Worm (Caenorhabditis elegans): ENCODE data around the gene F17A9.4.

The F17A9.4 gene

DNA sequence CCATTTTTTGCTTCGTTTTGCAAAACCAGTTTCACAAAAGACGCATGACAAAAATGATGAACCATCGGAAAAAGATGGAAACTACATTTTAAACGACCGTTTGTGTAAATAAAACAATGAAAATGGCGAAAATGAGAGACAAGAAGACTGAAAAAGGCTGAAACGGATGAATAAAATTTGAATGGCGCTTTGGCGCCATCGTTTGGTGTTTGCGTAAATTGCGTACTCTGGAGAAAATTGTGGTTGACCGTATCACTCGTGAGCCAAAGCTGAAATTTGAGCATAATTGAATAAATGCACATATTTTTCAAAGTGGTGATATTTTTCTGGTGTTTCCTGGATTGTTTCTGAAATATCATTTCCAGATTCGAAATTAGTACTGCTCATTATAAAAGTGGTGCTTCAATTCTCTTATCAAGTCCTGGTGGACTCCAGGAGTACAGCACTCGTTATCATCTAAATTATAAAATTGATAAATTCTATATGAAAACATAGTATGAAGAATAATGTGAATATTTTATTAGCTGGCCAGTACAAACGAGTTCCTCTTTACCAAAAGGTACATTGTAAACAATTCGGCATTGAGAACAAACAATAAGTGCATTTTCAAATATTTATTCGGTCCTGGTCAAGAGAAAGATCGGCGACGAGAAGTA is 9.1 kb downstream of the F17A9.4 start:
- TF ChIP-seq efl-1 (GFP tag; optimal IDR thresholded peaks at IDR 0.05) (peak; percentile 89), fkh-3 (tag; optimal IDR thresholded peaks at IDR 0.05) (no peak), madf-6 (GFP tag; IDR thresholded peaks at IDR 0.05) (peak; percentile 48; the same call in 1 of the 2 replicates), T07F8.4 (tag; optimal IDR thresholded peaks at IDR 0.05) (no peak), Y79H2A.3 (GFP tag; conservative IDR thresholded peaks at IDR 0.05) (no peak), ceh-91 (GFP tag; IDR thresholded peaks at IDR 0.05) (0 out of 2 replicates have a peak, but pooled peaks have one; percentile 18), B0035.1 (tag; optimal IDR thresholded peaks at IDR 0.05) (no peak), madf-8 (GFP tag; conservative IDR thresholded peaks at IDR 0.05) (peak; percentile 29; the same call in 1 of the 2 replicates), athp-1 (tag; optimal IDR thresholded peaks at IDR 0.05) (no peak), dpl-1 (GFP tag; optimal IDR thresholded peaks at IDR 0.05) (peak; percentile 54), gei-17 (GFP tag; optimal IDR thresholded peaks at IDR 0.05) (no peak), F33H1.4 (GFP tag; IDR thresholded peaks at IDR 0.05) (0 out of 2 replicates have a peak, but pooled peaks have one; percentile 19), B0019.2 (GFP tag; conservative IDR thresholded peaks at IDR 0.05) (no peak), D2030.7 (GFP tag; IDR thresholded peaks at IDR 0.05) (peak; percentile 39; the same call in 1 of the 2 replicates), lin-54 (GFP tag; optimal IDR thresholded peaks at IDR 0.05) (peak; percentile 19), lsl-1 (GFP tag; optimal IDR thresholded peaks at IDR 0.05) (peak; percentile 57), aptf-2 (GFP tag; conservative IDR thresholded peaks at IDR 0.05) (no peak)

DNA sequence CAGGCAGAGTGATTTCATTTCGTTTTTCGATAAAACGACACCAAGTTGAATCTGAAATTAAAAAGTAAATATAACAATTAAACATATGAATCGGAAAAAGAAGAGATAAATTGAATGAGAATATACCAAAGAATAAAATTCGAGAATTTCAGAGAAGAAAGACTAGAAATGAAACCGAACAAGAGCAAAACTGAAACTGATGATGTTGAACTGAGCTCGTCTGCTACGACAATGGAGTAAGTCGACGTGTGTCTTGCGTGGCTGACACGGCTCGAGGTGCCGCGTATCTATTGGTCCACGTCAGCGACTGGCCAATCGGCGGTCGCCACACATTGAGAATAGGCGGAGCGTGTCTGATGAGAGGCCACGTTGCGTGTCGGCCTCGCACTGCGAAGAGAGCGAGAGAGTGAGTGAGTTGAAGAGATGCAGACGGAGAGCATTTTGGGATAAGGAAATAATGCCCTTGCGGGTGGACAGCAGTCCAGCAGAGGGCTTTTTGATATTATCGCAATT is 9.9 kb downstream of the F17A9.4 start, which contains the start of gene crt-1:
Gene crt-1 (minus strand): TSS at position 51 of the 513 bp plus-strand sequence.
- TF ChIP-seq lin-35 (GFP tag; optimal IDR thresholded peaks at IDR 0.05), result peak in 1 of 3 experiments; percentile 78
- TF ChIP-seq aptf-2 (GFP tag; conservative IDR thresholded peaks at IDR 0.05), result no peak
- TF ChIP-seq madf-8 (GFP tag; conservative IDR thresholded peaks at IDR 0.05), result no peak
- no peak for TF ChIP-seq lag-1 (GFP tag; IDR thresholded peaks at IDR 0.05)
- TF ChIP-seq Y56A3A.18 (GFP tag; IDR thresholded peaks at IDR 0.05), result 0 out of 2 replicates have a peak, but pooled peaks have one; percentile 64
- TF ChIP-seq B0336.3 (GFP tag; IDR thresholded peaks at IDR 0.05), result peak; percentile 90
- TF ChIP-seq Y53G8AR.9 (GFP tag; conservative IDR thresholded peaks at IDR 0.05), result peak; percentile 77
- no peak; the same call in 1 of the 2 replicates for TF ChIP-seq madf-6 (GFP tag; IDR thresholded peaks at IDR 0.05)
- no peak for TF ChIP-seq B0035.1 (tag; optimal IDR thresholded peaks at IDR 0.05)
- TF ChIP-seq lin-26 (GFP tag; IDR thresholded peaks at IDR 0.05), result peak; percentile 65; the same call in 1 of the 2 replicates
- TF ChIP-seq lin-40 (tag; optimal IDR thresholded peaks at IDR 0.05), result peak; percentile 92
- TF ChIP-seq F22D6.2 (tag; optimal IDR thresholded peaks at IDR 0.05), result peak; percentile 62
- peak; percentile 32; the same call in 1 of the 2 replicates for TF ChIP-seq egrh-3 (GFP tag; IDR thresholded peaks at IDR 0.05)
- TF ChIP-seq F37B4.10 (GFP tag; IDR thresholded peaks at IDR 0.05), result 0 out of 2 replicates have a peak, but pooled peaks have one; percentile 56
- TF ChIP-seq ztf-18 (tag; optimal IDR thresholded peaks at IDR 0.05), result peak; percentile 79
- TF ChIP-seq ceh-40 (GFP tag; IDR thresholded peaks at IDR 0.05), result no peak; the same call in 1 of the 2 replicates
- peak; percentile 87 for TF ChIP-seq ets-4 (GFP tag; optimal IDR thresholded peaks at IDR 0.05)
- 0 out of 2 replicates have a peak, but pooled peaks have one; percentile 26 for TF ChIP-seq lir-1 (GFP tag; conservative IDR thresholded peaks at IDR 0.05)
- TF ChIP-seq zfh-2 (GFP tag; conservative IDR thresholded peaks at IDR 0.05), result peak; percentile 99
- no peak for TF ChIP-seq egl-44 (GFP tag; IDR thresholded peaks at IDR 0.05)
- no peak for TF ChIP-seq sdz-38 (tag; optimal IDR thresholded peaks at IDR 0.05)
- peak; percentile 78 for TF ChIP-seq attf-5 (GFP tag; optimal IDR thresholded peaks at IDR 0.05)
- TF ChIP-seq F33H1.4 (GFP tag; IDR thresholded peaks at IDR 0.05), result no peak
- no peak for TF ChIP-seq akir-1 (GFP tag; optimal IDR thresholded peaks at IDR 0.05)
- TF ChIP-seq xnd-1 (tag; optimal IDR thresholded peaks at IDR 0.05), result no peak
- no peak for TF ChIP-seq Y67H2A.10 (GFP tag; conservative IDR thresholded peaks at IDR 0.05)
- TF ChIP-seq unc-130 (GFP tag; optimal IDR thresholded peaks at IDR 0.05), result no peak
- TF ChIP-seq ceh-27 (GFP tag; optimal IDR thresholded peaks at IDR 0.05), result peak; percentile 89
- peak; percentile 88 for TF ChIP-seq K12H6.12 (tag; optimal IDR thresholded peaks at IDR 0.05)
- no peak for TF ChIP-seq F57C9.4 (tag; optimal IDR thresholded peaks at IDR 0.05)
- no peak for TF ChIP-seq ccch-3 (GFP tag; optimal IDR thresholded peaks at IDR 0.05)
- TF ChIP-seq tlf-1 (GFP tag; optimal IDR thresholded peaks at IDR 0.05), result peak; percentile 72
- TF ChIP-seq pbrm-1 (GFP tag; IDR thresholded peaks at IDR 0.05), result peak; percentile 87
- no peak for TF ChIP-seq attf-6 (GFP tag; IDR thresholded peaks at IDR 0.05)

Data from whole organism, young adult.